Fruit fly (Drosophila melanogaster) whole organism, embryonic: ENCODE measurements around the gene br.

Experiments
- Hand ChIP-seq: fragments of 200-800 bp; sonication (Bioruptor generic); optimal IDR thresholded peaks from 2 replicates; lab custom pipeline; 2017; ENCODE audit warnings: mild to moderate bottlenecking, missing biosample characterization, missing genetic modification reagents, missing genetic modification characterization
- Hr3 ChIP-seq: fragments of 200-800 bp; sonication (Bioruptor generic); optimal IDR thresholded peaks from 3 replicates; lab custom pipeline; 2016; ENCODE audit warnings: missing biosample characterization, missing genetic modification characterization
- Med ChIP-seq: fragments of 200-800 bp; sonication (Bioruptor generic); peaks from one replicate; lab custom pipeline; 2016; ENCODE audit warnings: missing biosample characterization, missing genetic modification characterization, mild to moderate bottlenecking, inconsistent platforms, moderate library complexity
- bcd ChIP-seq: fragments of 200-800 bp; sonication (Bioruptor generic); optimal IDR thresholded peaks from 2 replicates; lab custom pipeline; 2017; ENCODE audit warnings: missing biosample characterization, mild to moderate bottlenecking, missing genetic modification characterization
- fd96Cb ChIP-seq: fragments of 200-800 bp; sonication (Bioruptor generic); optimal IDR thresholded peaks from 2 replicates; lab custom pipeline; 2018; ENCODE audit warnings: missing biosample characterization, mild to moderate bottlenecking, missing genetic modification characterization, moderate library complexity
- hb ChIP-seq: fragments of 200-800 bp; sonication (Bioruptor generic); IDR thresholded peaks from 3 replicates; pipeline ENCODE4 v1.3.6; 2022; ENCODE audit warnings: missing biosample characterization, missing genetic modification characterization; ENCODE audit not compliant: partially characterized antibody
- lola ChIP-seq, 3 experiments: fragments of >200 bp in 2 of 3; fragments of 200-800 bp in 1 of 3; sonication (Bioruptor generic) in 1 of 3; optimal IDR thresholded peaks; 2 replicates each; lab custom pipeline; 2017 to 2019; ENCODE audit warnings: missing biosample characterization in 3 of 3, missing genetic modification characterization in 3 of 3, mild to moderate bottlenecking in 1 of 3, moderate library complexity in 1 of 3
- pb ChIP-seq: fragments of 200-800 bp; sonication (Bioruptor generic); optimal IDR thresholded peaks from 3 replicates; lab custom pipeline; 2016; ENCODE audit warnings: missing biosample characterization, missing genetic modification characterization
- repo ChIP-seq: fragments of 200-800 bp; sonication (Bioruptor generic); optimal IDR thresholded peaks from 2 replicates; lab custom pipeline; 2016; ENCODE audit warnings: missing biosample characterization, missing genetic modification characterization
- row ChIP-seq: fragments of 200-800 bp; sonication (Bioruptor generic); IDR thresholded peaks from 3 replicates; pipeline ENCODE4 v1.3.6; 2022; ENCODE audit warnings: missing biosample characterization, missing genetic modification characterization
- salm ChIP-seq: fragments of 200-800 bp; sonication (Bioruptor generic); optimal IDR thresholded peaks from 2 replicates; lab custom pipeline; 2018; ENCODE audit warnings: missing biosample characterization, mild to moderate bottlenecking, missing genetic modification characterization
- zen ChIP-seq: fragments of 200-800 bp; sonication (Bioruptor generic); optimal IDR thresholded peaks from 3 replicates; lab custom pipeline; 2018; ENCODE audit warnings: missing biosample characterization, mild to moderate bottlenecking, missing genetic modification characterization, moderate library complexity

DNA sequence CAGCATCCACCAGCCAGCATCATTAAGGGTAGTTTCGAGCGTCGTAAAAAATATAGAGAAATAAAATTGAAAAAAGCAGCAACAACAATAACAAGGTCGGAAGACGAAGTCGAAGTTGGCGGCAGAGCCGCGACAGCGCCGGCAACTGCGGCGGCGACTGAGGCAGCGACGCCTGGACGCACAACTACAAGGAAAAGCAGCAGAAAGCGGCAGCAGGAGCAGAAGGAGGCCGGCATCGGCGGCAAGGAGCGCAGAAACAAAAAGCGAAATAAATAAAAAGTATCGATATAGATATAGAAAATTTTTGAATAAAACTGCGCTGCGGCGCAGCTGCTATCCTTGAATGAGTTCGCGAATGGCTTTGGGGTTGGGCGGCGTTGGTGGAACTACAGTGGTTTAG lies 19.0 kb downstream of the br start:
- TF ChIP-seq salm (tag; lab: Kevin White, UChicago) (no peak), lola (GFP tag; optimal IDR thresholded peaks at IDR 0.05; lab: Kevin White, UChicago) (no peak), row (GFP tag; lab: Robert Waterston, UW) (no peak), Hand (GFP tag; lab: Kevin White, UChicago) (no peak), zen (tag; lab: Kevin White, UChicago) (no peak), fd96Cb (tag; lab: Kevin White, UChicago) (no peak), Hr3 (GFP tag; lab: Kevin White, UChicago) (no peak), repo (GFP tag; lab: Kevin White, UChicago) (no peak), hb (GFP tag; lab: Robert Waterston, UW) (no peak), Med (GFP tag; lab: Kevin White, UChicago) (no peak), bcd (GFP tag; lab: Kevin White, UChicago) (no peak), pb (GFP tag; lab: Kevin White, UChicago) (no peak)
